Fruit fly (Drosophila melanogaster): ENCODE data around the gene RasGAP1.

dm6 chr3L:9851000-9851671 is 3.9 kb downstream of the RasGAP1 start:
- no peak for TF ChIP-seq sage (GFP tag; optimal IDR thresholded peaks at IDR 0.05)
- no peak for TF ChIP-seq Dfd (GFP tag; optimal IDR thresholded peaks at IDR 0.05)
- TF ChIP-seq psq (GFP tag; optimal IDR thresholded peaks at IDR 0.05), result no peak
- TF ChIP-seq pan (optimal IDR thresholded peaks at IDR 0.05), result no peak
- TF ChIP-seq GATAd (GFP tag; optimal IDR thresholded peaks at IDR 0.05), result no peak
- no peak for TF ChIP-seq h (GFP tag; optimal IDR thresholded peaks at IDR 0.05)

Data from whole organism, wandering third instar larva.